Worm (Caenorhabditis elegans) whole organism, L2 larva: Measurements from ENCODE around the gene sdhd-1.

Experiments used
- ZK546.5 ChIP-seq: sonication (generic microtip); optimal IDR thresholded peaks from 2 replicates; lab custom pipeline; 2017; ENCODE audit warnings: missing biosample characterization, missing genetic modification characterization
- lin-39 ChIP-seq: fragments of 150-350 bp; optimal IDR thresholded peaks from 2 replicates; lab custom pipeline; 2014; ENCODE audit warnings: missing biosample characterization, missing genetic modification reagents, missing genetic modification characterization

DNA sequence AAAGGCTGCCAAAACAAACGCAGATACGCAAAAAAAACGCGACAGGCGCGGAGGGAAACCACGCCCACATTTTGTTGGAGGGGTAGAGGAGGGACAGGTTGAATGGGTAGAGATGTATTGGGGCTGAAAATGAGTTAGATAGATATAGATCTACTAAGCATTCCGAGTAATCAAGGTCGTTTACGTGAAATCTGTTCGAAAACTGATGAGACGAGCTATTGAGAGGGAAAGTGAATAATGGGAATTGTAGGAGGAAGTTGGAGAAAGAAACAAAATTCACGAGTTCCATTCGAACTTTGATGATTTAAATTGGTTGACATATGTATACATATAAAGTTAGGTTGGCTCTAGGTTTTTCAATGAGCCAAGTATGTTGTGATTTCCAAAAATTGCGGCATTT, 32.8 kb downstream of the sdhd-1 start:
- TF ChIP-seq lin-39 (tag; lab: Kevin White, UChicago) (no peak), ZK546.5 (no peak)
